Worm (Caenorhabditis elegans) whole organism, L1 larva: Measurements from ENCODE around the gene W06D11.1.

Source experiments
- Y116A8C.19 ChIP-seq: sonication (generic microtip); optimal IDR thresholded peaks from 2 replicates; lab custom pipeline; 2016; ENCODE audit warnings: missing compliant biosample characterization, missing genetic modification characterization, borderline replicate concordance
- aha-1 ChIP-seq: fragments of 150-350 bp; optimal IDR thresholded peaks from 2 replicates; lab custom pipeline; 2014; ENCODE audit warnings: missing biosample characterization, missing genetic modification characterization
- blmp-1 ChIP-seq: fragments of 150-350 bp; optimal IDR thresholded peaks from 2 replicates; lab custom pipeline; 2014; ENCODE audit warnings: missing biosample characterization, missing genetic modification characterization
- ces-1 ChIP-seq: fragments of 150-350 bp; optimal IDR thresholded peaks from 2 replicates; lab custom pipeline; 2014; ENCODE audit warnings: missing biosample characterization, missing genetic modification reagents, missing genetic modification characterization
- dpl-1 ChIP-seq, 3 experiments: fragments of 150-350 bp in 2 of 3; sonication (generic microtip) in 1 of 3; optimal IDR thresholded peaks; 2 replicates each; lab custom pipeline; 2014 to 2017; ENCODE audit warnings: missing biosample characterization in 3 of 3, missing genetic modification characterization in 3 of 3, missing genetic modification reagents in 3 of 3
- fkh-10 ChIP-seq: sonication (generic microtip); optimal IDR thresholded peaks from 2 replicates; lab custom pipeline; 2017; ENCODE audit warnings: missing biosample characterization, missing genetic modification reagents, missing genetic modification characterization
- grh-1 ChIP-seq: fragments of 200-800 bp; sonication (Bioruptor generic); IDR thresholded peaks from 2 replicates; pipeline ENCODE4 v1.3.6; 2022; ENCODE audit warnings: missing genetic modification reagents, missing genetic modification characterization, missing compliant biosample characterization
- lsy-2 ChIP-seq, 2 experiments: fragments of 150-350 bp; optimal IDR thresholded peaks; 2 replicates each; lab custom pipeline; 2014; ENCODE audit warnings: missing biosample characterization in 2 of 2, missing genetic modification characterization in 2 of 2
- nhr-237 ChIP-seq: fragments of 150-350 bp; optimal IDR thresholded peaks from 2 replicates; lab custom pipeline; 2014; ENCODE audit warnings: missing biosample characterization, missing genetic modification characterization
- pqm-1 ChIP-seq: sonication (generic microtip); optimal IDR thresholded peaks from 3 replicates; lab custom pipeline; 2017; ENCODE audit warnings: missing biosample characterization, missing genetic modification characterization
- unc-62 ChIP-seq: fragments of 150-350 bp; optimal IDR thresholded peaks from 2 replicates; lab custom pipeline; 2014; ENCODE audit warnings: missing biosample characterization, missing genetic modification reagents, missing genetic modification characterization
- vab-15 ChIP-seq: sonication (generic microtip); optimal IDR thresholded peaks from 2 replicates; lab custom pipeline; 2017; ENCODE audit warnings: missing genotype, mild to moderate bottlenecking, missing genetic modification characterization, missing compliant biosample characterization
- ztf-4 ChIP-seq: fragments of 150-350 bp; optimal IDR thresholded peaks from 2 replicates; lab custom pipeline; 2014; ENCODE audit warnings: missing biosample characterization, missing genetic modification characterization

DNA sequence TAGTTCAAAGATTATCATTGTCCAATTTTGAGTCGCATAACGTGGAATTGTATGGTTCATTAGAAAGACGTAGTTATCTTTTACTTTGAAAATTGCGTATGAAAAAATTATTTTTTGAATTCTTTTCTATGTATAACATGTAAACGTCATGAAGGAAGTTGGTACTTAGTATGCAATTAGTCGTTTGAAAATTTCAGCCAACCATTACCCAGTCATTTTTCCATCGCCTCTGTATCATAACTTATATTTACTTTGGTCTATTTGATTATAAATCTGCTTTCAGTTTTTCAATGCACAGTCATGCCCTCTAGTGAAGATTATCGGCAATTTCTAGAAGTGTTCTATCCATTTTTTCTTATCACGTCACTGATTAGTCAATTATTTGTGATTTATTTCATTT is 32.1 kb downstream of the W06D11.1 start, which contains the start of gene srd-41:
- TF ChIP-seq Y116A8C.19 (tag; lab: Kevin White, UChicago) (no peak), grh-1 (no peak), nhr-237 (tag; lab: Kevin White, UChicago) (no peak), lsy-2 (tag; optimal IDR thresholded peaks at IDR 0.05; lab: Kevin White, UChicago) (no peak), vab-15 (tag; lab: Kevin White, UChicago) (no peak), fkh-10 (GFP tag; lab: Kevin White, UChicago) (no peak), blmp-1 (tag; lab: Kevin White, UChicago) (no peak), unc-62 (GFP tag; lab: Kevin White, UChicago) (no peak), aha-1 (no peak), pqm-1 (tag; lab: Kevin White, UChicago) (no peak), dpl-1 (GFP tag; optimal IDR thresholded peaks at IDR 0.05; lab: Kevin White, UChicago) (no peak), ces-1 (GFP tag; lab: Kevin White, UChicago) (no peak), ztf-4 (tag; lab: Kevin White, UChicago) (no peak)
